Worm (Caenorhabditis elegans) whole organism, young adult: ENCODE data around the gene ZC513.14.

ENCODE experiments used
- B0336.3 ChIP-seq: fragments of 200-800 bp; sonication (Bioruptor generic); IDR thresholded peaks from 2 replicates; pipeline ENCODE4 v1.3.6; 2022; ENCODE audit warnings: missing genetic modification characterization, missing compliant biosample characterization
- C06A6.2 ChIP-seq: fragments of 200-800 bp; sonication (Bioruptor generic); conservative IDR thresholded peaks from 2 replicates; pipeline ENCODE4 v1.3.6; 2022; ENCODE audit warnings: missing genetic modification characterization, missing compliant biosample characterization
- C17E4.6 ChIP-seq: fragments of 200-800 bp; sonication (Bioruptor generic); IDR thresholded peaks from 2 replicates; pipeline ENCODE4 v1.3.6; 2022; ENCODE audit warnings: missing genetic modification reagents, missing genetic modification characterization, missing compliant biosample characterization
- F22D6.2 ChIP-seq: sonication (generic microtip); optimal IDR thresholded peaks from 2 replicates; lab custom pipeline; 2016; ENCODE audit warnings: mild to moderate bottlenecking, missing genetic modification characterization, missing compliant biosample characterization
- F37B4.10 ChIP-seq: fragments of 200-800 bp; sonication (Bioruptor generic); IDR thresholded peaks from 2 replicates; pipeline ENCODE4 v1.3.6; 2022; ENCODE audit warnings: missing genetic modification characterization, missing compliant biosample characterization
- F39B2.1 ChIP-seq: fragments of 200-800 bp; sonication (Bioruptor generic); IDR thresholded peaks from 2 replicates; pipeline ENCODE4 v1.3.6; 2022; ENCODE audit warnings: missing genetic modification reagents, missing genetic modification characterization, missing compliant biosample characterization
- F49E8.2 ChIP-seq: sonication (generic microtip); optimal IDR thresholded peaks from 3 replicates; lab custom pipeline; 2017; ENCODE audit warnings: missing genetic modification characterization, mild to moderate bottlenecking, missing compliant biosample characterization, antibody characterized with exemption, moderate library complexity; ENCODE audit not compliant: insufficient read depth
- F55B11.4 ChIP-seq: sonication (generic microtip); optimal IDR thresholded peaks from 2 replicates; lab custom pipeline; 2016; ENCODE audit warnings: missing compliant biosample characterization, missing genetic modification characterization, borderline replicate concordance; ENCODE audit not compliant: insufficient read depth
- F57A8.1 ChIP-seq: fragments of 200-800 bp; sonication (Bioruptor generic); optimal IDR thresholded peaks from 2 replicates; lab custom pipeline; 2018; ENCODE audit warnings: mild to moderate bottlenecking, missing genetic modification characterization, moderate library complexity, missing compliant biosample characterization
- Y53G8AR.9 ChIP-seq: fragments of 200-800 bp; sonication (Bioruptor generic); conservative IDR thresholded peaks from 2 replicates; pipeline ENCODE4 v1.3.6; 2022; ENCODE audit warnings: missing genetic modification reagents, missing genetic modification characterization, missing compliant biosample characterization
- Y95B8A.8 ChIP-seq: fragments of 200-800 bp; sonication (Bioruptor generic); IDR thresholded peaks from 2 replicates; pipeline ENCODE4 v1.3.6; 2022; ENCODE audit warnings: missing genetic modification reagents, missing genetic modification characterization, missing compliant biosample characterization
- akir-1 ChIP-seq: fragments of 200-800 bp; sonication (Bioruptor generic); optimal IDR thresholded peaks from 2 replicates; lab custom pipeline; 2018; ENCODE audit warnings: mild to moderate bottlenecking, missing genetic modification characterization, moderate library complexity, missing compliant biosample characterization
- aptf-3 ChIP-seq: fragments of 200-800 bp; sonication (Bioruptor generic); IDR thresholded peaks from 2 replicates; pipeline ENCODE4 v1.3.6; 2022; ENCODE audit warnings: missing genetic modification characterization, missing compliant biosample characterization
- attf-5 ChIP-seq: fragments of 200-800 bp; sonication (Bioruptor generic); optimal IDR thresholded peaks from 2 replicates; lab custom pipeline; 2018; ENCODE audit warnings: mild to moderate bottlenecking, missing genetic modification characterization, missing compliant biosample characterization
- bed-1 ChIP-seq: fragments of 200-800 bp; sonication (Bioruptor generic); IDR thresholded peaks from 2 replicates; pipeline ENCODE4 v1.3.6; 2022; ENCODE audit warnings: missing genetic modification reagents, missing genetic modification characterization, missing compliant biosample characterization
- cebp-2 ChIP-seq: fragments of 200-800 bp; sonication (Bioruptor generic); IDR thresholded peaks from 2 replicates; pipeline ENCODE4 v1.3.6; 2022; ENCODE audit warnings: missing genetic modification characterization, missing compliant biosample characterization
- ceh-40 ChIP-seq: fragments of 200-800 bp; sonication (Bioruptor generic); IDR thresholded peaks from 2 replicates; pipeline ENCODE4 v1.3.6; 2022; ENCODE audit warnings: missing genetic modification characterization, missing compliant biosample characterization
- dpl-1 ChIP-seq: fragments of 150-350 bp; optimal IDR thresholded peaks from 2 replicates; lab custom pipeline; 2014; ENCODE audit warnings: missing biosample characterization, missing genetic modification reagents, missing genetic modification characterization
- egl-18 ChIP-seq: fragments of 200-800 bp; sonication (Bioruptor generic); IDR thresholded peaks from 2 replicates; pipeline ENCODE4 v1.3.6; 2022; ENCODE audit warnings: missing genetic modification reagents, missing genetic modification characterization, missing compliant biosample characterization
- him-1 ChIP-seq: sonication (generic microtip); optimal IDR thresholded peaks from 2 replicates; lab custom pipeline; 2016; ENCODE audit warnings: missing genotype, missing genetic modification reagents, missing genetic modification characterization, missing compliant biosample characterization
- hmg-1.2 ChIP-seq: fragments of 200-800 bp; sonication (Bioruptor generic); IDR thresholded peaks from 2 replicates; pipeline ENCODE4 v1.3.6; 2022; ENCODE audit warnings: missing genetic modification reagents, missing genetic modification characterization, missing compliant biosample characterization
- hsf-1 ChIP-seq: fragments of 200-800 bp; sonication (Bioruptor generic); IDR thresholded peaks from 2 replicates; pipeline ENCODE4 v1.3.6; 2022; ENCODE audit warnings: missing genetic modification reagents, missing genetic modification characterization, missing compliant biosample characterization
- let-526 ChIP-seq: fragments of 200-800 bp; sonication (Bioruptor generic); IDR thresholded peaks from 2 replicates; pipeline ENCODE4 v1.3.6; 2022; ENCODE audit warnings: missing genetic modification reagents, missing genetic modification characterization, missing compliant biosample characterization
- lin-35 ChIP-seq, 3 experiments: fragments of 150-350 bp in 2 of 3; sonication (generic microtip) in 1 of 3; optimal IDR thresholded peaks; 2 replicates each; lab custom pipeline; 2014 to 2018; ENCODE audit warnings: missing biosample characterization in 3 of 3, missing genetic modification characterization in 3 of 3, missing genetic modification reagents in 3 of 3
- lin-54 ChIP-seq: fragments of 200-800 bp; sonication (Bioruptor generic); optimal IDR thresholded peaks from 2 replicates; lab custom pipeline; 2018; ENCODE audit warnings: mild to moderate bottlenecking, missing genetic modification characterization, missing compliant biosample characterization
- madf-8 ChIP-seq: fragments of 200-800 bp; sonication (Bioruptor generic); conservative IDR thresholded peaks from 2 replicates; pipeline ENCODE4 v1.3.6; 2022; ENCODE audit warnings: missing genetic modification reagents, missing genetic modification characterization, missing compliant biosample characterization
- mcd-1 ChIP-seq: fragments of 200-800 bp; sonication (Bioruptor generic); IDR thresholded peaks from 2 replicates; pipeline ENCODE4 v1.3.6; 2022; ENCODE audit warnings: missing genetic modification reagents, missing genetic modification characterization, missing compliant biosample characterization
- mel-28 ChIP-seq: sonication (generic microtip); optimal IDR thresholded peaks from 2 replicates; lab custom pipeline; 2016; ENCODE audit warnings: borderline replicate concordance, mild to moderate bottlenecking, missing genetic modification characterization, missing compliant biosample characterization
- mes-4 ChIP-seq: sonication (generic microtip); optimal IDR thresholded peaks from 2 replicates; lab custom pipeline; 2016; ENCODE audit warnings: missing genotype, missing genetic modification characterization, missing compliant biosample characterization
- nhr-179 ChIP-seq: sonication (generic microtip); optimal IDR thresholded peaks from 2 replicates; lab custom pipeline; 2016; ENCODE audit warnings: mild to moderate bottlenecking, missing genetic modification characterization, missing compliant biosample characterization
- nhr-80 ChIP-seq: sonication (generic microtip); optimal IDR thresholded peaks from 2 replicates; lab custom pipeline; 2016; ENCODE audit warnings: missing genetic modification characterization, missing compliant biosample characterization
- rcor-1 ChIP-seq: fragments of 200-800 bp; sonication (Bioruptor generic); IDR thresholded peaks from 2 replicates; pipeline ENCODE4 v1.3.6; 2022; ENCODE audit warnings: missing genetic modification reagents, missing genetic modification characterization, missing compliant biosample characterization
- rec-8 ChIP-seq, 2 experiments: sonication (generic microtip); optimal IDR thresholded peaks; 2 replicates each; lab custom pipeline; 2016; ENCODE audit warnings: mild to moderate bottlenecking in 2 of 2, missing genetic modification characterization in 2 of 2, missing genetic modification reagents in 2 of 2, missing genotype in 2 of 2, missing biosample characterization in 1 of 2, missing compliant biosample characterization in 1 of 2, moderate library complexity in 1 of 2
- rpc-1 ChIP-seq, 2 experiments: fragments of 150-350 bp in 1 of 2; sonication (generic microtip) in 1 of 2; optimal IDR thresholded peaks; 2 replicates each; lab custom pipeline; 2014 to 2018; ENCODE audit warnings: missing biosample characterization in 1 of 2, missing genetic modification characterization in 1 of 2, missing genetic modification reagents in 1 of 2, missing genotype in 1 of 2
- sea-2 ChIP-seq: fragments of 200-800 bp; sonication (Bioruptor generic); IDR thresholded peaks from 2 replicates; pipeline ENCODE4 v1.3.6; 2022; ENCODE audit warnings: missing genetic modification characterization, missing compliant biosample characterization
- snpc-4 ChIP-seq, 5 experiments: fragments of 150-350 bp in 1 of 5; sonication (generic microtip) in 4 of 5; optimal IDR thresholded peaks; 2 replicates each; lab custom pipeline; 2014 to 2018; ENCODE audit warnings: missing genetic modification characterization in 5 of 5, missing biosample characterization in 3 of 5, antibody characterized with exemption in 2 of 5, mild to moderate bottlenecking in 2 of 5, missing compliant biosample characterization in 2 of 5, missing genotype in 2 of 5, moderate library complexity in 2 of 5, missing genetic modification reagents in 1 of 5
- sptf-2 ChIP-seq: fragments of 200-800 bp; sonication (Bioruptor generic); optimal IDR thresholded peaks from 2 replicates; lab custom pipeline; 2018; ENCODE audit warnings: mild to moderate bottlenecking, missing genetic modification characterization, missing compliant biosample characterization
- zim-3 ChIP-seq: sonication (generic microtip); optimal IDR thresholded peaks from 2 replicates; lab custom pipeline; 2017; ENCODE audit warnings: mild to moderate bottlenecking, missing genetic modification characterization, moderate library complexity, missing compliant biosample characterization

The ZC513.14 gene

DNA sequence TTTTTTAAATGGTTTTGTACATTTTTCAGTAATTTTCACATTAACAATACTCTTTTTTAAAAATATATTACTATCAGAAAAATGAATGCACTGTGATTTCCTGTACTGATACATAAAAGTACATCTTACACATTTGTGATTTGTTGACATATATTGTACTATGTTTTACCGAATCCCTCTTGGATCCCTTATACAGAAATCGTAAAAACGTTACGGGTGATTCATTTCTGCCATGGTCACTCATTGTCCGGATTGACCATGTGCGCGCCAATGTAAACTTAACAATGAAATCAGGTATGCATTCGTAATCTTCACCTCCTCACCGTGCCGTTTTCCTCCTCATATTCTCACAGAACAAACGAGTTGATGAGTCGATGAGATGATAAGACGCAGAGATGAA, 18.3 kb upstream of the ZC513.14 start, which contains the start of gene ZC513.2:
Gene ZC513.2 (plus strand): TSS at position 301 of the 400 bp plus-strand sequence.
- no peak for TF ChIP-seq ceh-40 (GFP tag; lab: Robert Waterston, UW)
- TF ChIP-seq nhr-179 (tag; lab: Kevin White, UChicago): no peak
- TF ChIP-seq cebp-2: no peak
- TF ChIP-seq sptf-2 (GFP tag; lab: Kevin White, UChicago): no peak
- no peak for TF ChIP-seq C17E4.6
- TF ChIP-seq sea-2 (GFP tag; lab: Robert Waterston, UW): no peak
- TF ChIP-seq hsf-1 (GFP tag; lab: Robert Waterston, UW): no peak
- TF ChIP-seq F57A8.1 (GFP tag; lab: Kevin White, UChicago): no peak
- no peak for TF ChIP-seq rcor-1 (GFP tag; lab: Robert Waterston, UW)

DNA sequence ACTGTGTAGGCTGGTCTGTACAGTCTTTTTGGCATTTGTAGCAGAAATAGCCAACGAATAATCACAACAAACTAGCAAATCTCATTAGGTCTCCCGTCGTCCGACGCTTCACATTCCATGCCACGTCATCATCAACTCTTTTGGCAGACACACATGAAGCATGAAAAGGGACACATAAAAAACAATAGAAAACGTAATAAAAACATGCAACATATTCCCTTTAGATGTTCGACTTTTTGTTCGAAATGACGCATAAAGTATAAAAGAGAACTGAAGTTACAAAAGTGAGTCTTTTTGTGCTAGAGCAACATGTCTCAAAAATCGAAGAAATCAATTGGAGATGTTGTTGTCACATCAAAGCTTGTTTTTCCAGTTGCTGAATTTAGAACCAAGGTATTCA, 16.0 kb upstream of the ZC513.14 start, which contains the start of gene sth-1:
Gene sth-1 (plus strand): TSS at position 301 of the 400 bp plus-strand sequence.
- TF ChIP-seq rec-8 (tag; optimal IDR thresholded peaks at IDR 0.05; lab: Kevin White, UChicago) (no peak), hsf-1 (GFP tag; lab: Robert Waterston, UW) (no peak), zim-3 (tag; lab: Kevin White, UChicago) (no peak), akir-1 (GFP tag; lab: Kevin White, UChicago) (no peak), F37B4.10 (GFP tag; lab: Robert Waterston, UW) (no peak), F55B11.4 (no peak), lin-54 (GFP tag; lab: Kevin White, UChicago) (no peak), F49E8.2 (tag; lab: Kevin White, UChicago) (no peak), C06A6.2 (GFP tag; lab: Robert Waterston, UW) (no peak), mcd-1 (GFP tag; lab: Robert Waterston, UW) (no peak), snpc-4 (GFP tag; optimal IDR thresholded peaks at IDR 0.05; lab: Kevin White, UChicago) (no peak), snpc-4 (tag; optimal IDR thresholded peaks at IDR 0.05; lab: Kevin White, UChicago) (no peak), Y53G8AR.9 (GFP tag; lab: Robert Waterston, UW) (no peak), nhr-80 (no peak), dpl-1 (GFP tag; lab: Kevin White, UChicago) (no peak), rpc-1 (optimal IDR thresholded peaks at IDR 0.05; lab: Kevin White, UChicago) (no peak), rpc-1 (tag; optimal IDR thresholded peaks at IDR 0.05; lab: Kevin White, UChicago) (no peak)

DNA sequence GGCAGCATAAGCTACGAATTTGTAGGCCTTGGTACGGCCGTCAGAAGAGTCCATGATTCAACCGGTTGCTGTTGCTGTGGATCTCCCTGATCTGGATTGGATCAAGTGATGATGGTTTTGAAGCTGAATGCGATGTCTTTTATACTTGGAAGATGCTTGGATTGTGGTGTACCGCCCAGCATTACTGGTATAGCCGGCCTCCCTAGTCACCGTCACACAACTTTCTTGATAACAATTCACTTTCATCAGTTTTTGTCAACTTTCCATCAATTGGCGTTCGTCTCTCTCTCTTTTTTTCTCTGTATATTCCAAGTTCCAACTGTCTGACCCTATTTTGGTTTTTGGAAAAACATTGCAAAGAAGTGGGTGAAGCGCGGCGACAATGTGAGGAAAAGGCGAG, 15.0 kb upstream of the ZC513.14 start, which contains the start of gene col-43:
Gene col-43 (minus strand): TSS at position 101 of the 400 bp plus-strand sequence.
- TF ChIP-seq let-526: no peak
- no peak for TF ChIP-seq attf-5 (GFP tag; lab: Kevin White, UChicago)
- TF ChIP-seq F39B2.1 (GFP tag; lab: Robert Waterston, UW): no peak
- no peak for TF ChIP-seq him-1 (tag; lab: Kevin White, UChicago)
- TF ChIP-seq B0336.3 (GFP tag; lab: Robert Waterston, UW): no peak
- no peak for TF ChIP-seq egl-18 (GFP tag; lab: Robert Waterston, UW)
- TF ChIP-seq mes-4 (tag; lab: Kevin White, UChicago): no peak
- no peak for TF ChIP-seq lin-35 (GFP tag; optimal IDR thresholded peaks at IDR 0.05; lab: Kevin White, UChicago)
- TF ChIP-seq F22D6.2 (tag; lab: Kevin White, UChicago): no peak
- no peak for TF ChIP-seq aptf-3
- no peak for TF ChIP-seq bed-1 (GFP tag; lab: Robert Waterston, UW)
- no peak for TF ChIP-seq madf-8
- no peak for TF ChIP-seq mel-28 (tag; lab: Kevin White, UChicago)
- no peak for TF ChIP-seq nhr-80
- no peak for TF ChIP-seq F49E8.2 (tag; lab: Kevin White, UChicago)
- no peak for TF ChIP-seq sptf-2 (GFP tag; lab: Kevin White, UChicago)
- TF ChIP-seq Y95B8A.8 (GFP tag; lab: Robert Waterston, UW): no peak
- no peak for TF ChIP-seq hmg-1.2 (GFP tag; lab: Robert Waterston, UW)
- TF ChIP-seq, all 124 proteins: peak for 0
